Fruit fly (Drosophila melanogaster): ENCODE results near the gene Doc3.

dm6 chr3L:8964458-8964857 lies 40.5 kb upstream of the Doc3 start, which contains the start of gene ValRS-m:
- TF ChIP-seq psq (optimal IDR thresholded peaks at IDR 0.05) (no peak), pan (optimal IDR thresholded peaks at IDR 0.05) (no peak), CG8478 (optimal IDR thresholded peaks at IDR 0.05) (no peak), EcR (GFP tag; optimal IDR thresholded peaks at IDR 0.05) (no peak), Dll (optimal IDR thresholded peaks at IDR 0.05) (no peak), usp (GFP tag; optimal IDR thresholded peaks at IDR 0.05) (no peak)

All from whole organism.